Worm (Caenorhabditis elegans) whole organism, L2 larva: ENCODE data around the gene dmd-3.

Experiments used
- C34F6.9 ChIP-seq: fragments of 150-350 bp; optimal IDR thresholded peaks from 2 replicates; lab custom pipeline; 2014; ENCODE audit warnings: missing biosample characterization, missing genetic modification characterization
- Y55F3AM.14 ChIP-seq: fragments of 200-800 bp; sonication (Bioruptor generic); optimal IDR thresholded peaks from 2 replicates; lab custom pipeline; 2018; ENCODE audit warnings: mild to moderate bottlenecking, missing genetic modification characterization, missing compliant biosample characterization
- alr-1 ChIP-seq: fragments of 150-350 bp; optimal IDR thresholded peaks from 2 replicates; lab custom pipeline; 2014; ENCODE audit warnings: missing biosample characterization, missing genetic modification characterization
- aly-2 ChIP-seq: fragments of 150-350 bp; optimal IDR thresholded peaks from 2 replicates; lab custom pipeline; 2014; ENCODE audit warnings: missing biosample characterization, missing genetic modification characterization
- ama-1 ChIP-seq: fragments of 150-350 bp; optimal IDR thresholded peaks from 2 replicates; lab custom pipeline; 2018; ENCODE audit warnings: inconsistent platforms
- ceh-82 ChIP-seq: fragments of 150-350 bp; optimal IDR thresholded peaks from 2 replicates; lab custom pipeline; 2014; ENCODE audit warnings: missing biosample characterization, missing genetic modification characterization
- dmd-4 ChIP-seq: sonication (generic microtip); optimal IDR thresholded peaks from 2 replicates; lab custom pipeline; 2017; ENCODE audit warnings: missing biosample characterization, missing genetic modification characterization
- egl-27 ChIP-seq: sonication (generic microtip); optimal IDR thresholded peaks from 3 replicates; lab custom pipeline; 2017; ENCODE audit warnings: missing biosample characterization, missing genetic modification reagents, missing genetic modification characterization
- elt-1 ChIP-seq: fragments of 150-350 bp; optimal IDR thresholded peaks from 2 replicates; lab custom pipeline; 2014; ENCODE audit warnings: missing biosample characterization, missing genetic modification characterization
- elt-3 ChIP-seq: sonication (generic microtip); optimal IDR thresholded peaks from 2 replicates; lab custom pipeline; 2017; ENCODE audit warnings: missing biosample characterization, missing genetic modification characterization
- fos-1 ChIP-seq: fragments of 150-350 bp; optimal IDR thresholded peaks from 2 replicates; lab custom pipeline; 2014; ENCODE audit warnings: missing biosample characterization, missing genetic modification characterization
- lin-11 ChIP-seq: fragments of 150-350 bp; sonication (generic microtip); optimal IDR thresholded peaks from 2 replicates; lab custom pipeline; 2014; ENCODE audit warnings: missing biosample characterization, missing genetic modification characterization, inconsistent platforms, mixed read lengths
- lin-13 ChIP-seq: fragments of 150-350 bp; optimal IDR thresholded peaks from 2 replicates; lab custom pipeline; 2014; ENCODE audit warnings: missing biosample characterization, missing genetic modification reagents, missing genetic modification characterization
- lsy-2 ChIP-seq, 2 experiments: fragments of 150-350 bp in 1 of 2; sonication (generic microtip) in 1 of 2; optimal IDR thresholded peaks; 2 replicates each; lab custom pipeline; 2014 to 2017; ENCODE audit warnings: missing biosample characterization in 2 of 2, missing genetic modification characterization in 2 of 2
- mab-5 ChIP-seq: fragments of 150-350 bp; optimal IDR thresholded peaks from 2 replicates; lab custom pipeline; 2014; ENCODE audit warnings: missing biosample characterization, missing genetic modification characterization
- nhr-12 ChIP-seq: fragments of 150-350 bp; optimal IDR thresholded peaks from 2 replicates; lab custom pipeline; 2014; ENCODE audit warnings: missing biosample characterization, missing genetic modification characterization
- nhr-129 ChIP-seq: fragments of 150-350 bp; optimal IDR thresholded peaks from 2 replicates; lab custom pipeline; 2014; ENCODE audit warnings: missing biosample characterization, missing genetic modification characterization
- nhr-21 ChIP-seq: fragments of 150-350 bp; optimal IDR thresholded peaks from 2 replicates; lab custom pipeline; 2014; ENCODE audit warnings: missing biosample characterization, missing genetic modification characterization
- nhr-237 ChIP-seq: fragments of 150-350 bp; optimal IDR thresholded peaks from 2 replicates; lab custom pipeline; 2014; ENCODE audit warnings: missing biosample characterization, missing genetic modification characterization
- nhr-25 ChIP-seq: fragments of 150-350 bp; sonication (generic microtip); optimal IDR thresholded peaks from 3 replicates; lab custom pipeline; 2014; ENCODE audit warnings: missing biosample characterization, missing genetic modification characterization
- nhr-77 ChIP-seq: fragments of 150-350 bp; optimal IDR thresholded peaks from 2 replicates; lab custom pipeline; 2014; ENCODE audit warnings: missing biosample characterization, missing genetic modification characterization
- sem-4 ChIP-seq: fragments of 150-350 bp; optimal IDR thresholded peaks from 2 replicates; lab custom pipeline; 2014; ENCODE audit warnings: missing biosample characterization, missing genetic modification reagents, missing genetic modification characterization
- skn-1 ChIP-seq: sonication (generic microtip); optimal IDR thresholded peaks from 2 replicates; lab custom pipeline; 2017; ENCODE audit warnings: missing biosample characterization, missing genetic modification characterization
- sma-9 ChIP-seq, 2 experiments: fragments of 150-350 bp in 1 of 2; sonication (generic microtip) in 1 of 2; optimal IDR thresholded peaks; 2 replicates each; lab custom pipeline; 2014 to 2016; ENCODE audit warnings: missing genetic modification characterization in 2 of 2, mild to moderate bottlenecking in 1 of 2, missing biosample characterization in 1 of 2, missing compliant biosample characterization in 1 of 2, missing genetic modification reagents in 1 of 2, moderate library complexity in 1 of 2
- snpc-4 ChIP-seq: fragments of 150-350 bp; optimal IDR thresholded peaks from 2 replicates; lab custom pipeline; 2014; ENCODE audit warnings: missing biosample characterization, missing genetic modification characterization
- unc-39 ChIP-seq: fragments of 150-350 bp; optimal IDR thresholded peaks from 2 replicates; lab custom pipeline; 2014; ENCODE audit warnings: missing biosample characterization, missing genetic modification characterization
- zag-1 ChIP-seq: fragments of 150-350 bp; optimal IDR thresholded peaks from 2 replicates; lab custom pipeline; 2014; ENCODE audit warnings: missing biosample characterization, missing genetic modification characterization
- ztf-1 ChIP-seq: fragments of 200-800 bp; sonication (Bioruptor generic); conservative IDR thresholded peaks from 2 replicates; pipeline ENCODE4 v1.3.6; 2022; ENCODE audit warnings: missing genetic modification characterization, missing compliant biosample characterization
- ztf-11 ChIP-seq: sonication (generic microtip); optimal IDR thresholded peaks from 2 replicates; lab custom pipeline; 2017; ENCODE audit warnings: missing biosample characterization, missing genetic modification characterization

The dmd-3 gene

ce11 chrV:19620098-19620497, 35.0 kb downstream of the dmd-3 start:
- TF ChIP-seq mab-5 (tag; lab: Kevin White, UChicago), result peak; percentile 4
- TF ChIP-seq lsy-2 (tag; optimal IDR thresholded peaks at IDR 0.05; lab: Kevin White, UChicago), result peak in 1 of 2 experiments; percentile 31
- peak; percentile 57 for TF ChIP-seq nhr-129 (tag; lab: Kevin White, UChicago)
- TF ChIP-seq elt-3 (tag; lab: Kevin White, UChicago), result no peak

- TF ChIP-seq nhr-25 (tag; lab: Kevin White, UChicago) (peak; percentile 14), skn-1 (tag; lab: Kevin White, UChicago) (no peak)
These were observed 41.9 kb downstream of the dmd-3 start, which contains the start of gene nlp-26 for ce11 chrV:19613161-19613560. nlp-26 (plus strand) TSS chrV:19613461.

- TF ChIP-seq lin-13 (peak; percentile 4), ztf-1 (GFP tag; lab: Robert Waterston, UW) (no peak), snpc-4 (no peak), lsy-2 (tag; optimal IDR thresholded peaks at IDR 0.05; lab: Kevin White, UChicago) (no peak), ama-1 (lab: Kevin White, UChicago) (peak; percentile 21), nhr-21 (tag; lab: Kevin White, UChicago) (peak; percentile 11), Y55F3AM.14 (GFP tag; lab: Kevin White, UChicago) (peak; percentile 32), sem-4 (tag; lab: Kevin White, UChicago) (no peak), nhr-25 (tag; lab: Kevin White, UChicago) (no peak), egl-27 (tag; lab: Kevin White, UChicago) (no peak), zag-1 (tag; lab: Kevin White, UChicago) (no peak)
- TF ChIP-seq, all 48 proteins: peak for 4
These were observed 43.2 kb downstream of the dmd-3 start for ce11 chrV:19611675-19612345.

ce11 chrV:19610118-19610707, 44.8 kb downstream of the dmd-3 start:
- TF ChIP-seq skn-1 (tag; lab: Kevin White, UChicago), result no peak
- TF ChIP-seq aly-2, result no peak
- TF ChIP-seq lin-13, result no peak
- TF ChIP-seq Y55F3AM.14 (GFP tag; lab: Kevin White, UChicago), result peak; percentile 27
- TF ChIP-seq, all 48 proteins: peak for 1

- TF ChIP-seq fos-1 (tag; lab: Kevin White, UChicago) (no peak), nhr-77 (no peak), snpc-4 (no peak), nhr-25 (tag; lab: Kevin White, UChicago) (no peak), nhr-237 (no peak), dmd-4 (no peak), C34F6.9 (tag; lab: Kevin White, UChicago) (no peak), unc-39 (tag; lab: Kevin White, UChicago) (no peak), ceh-82 (tag; lab: Kevin White, UChicago) (no peak), ztf-11 (tag; lab: Kevin White, UChicago) (no peak), lin-11 (tag; lab: Kevin White, UChicago) (no peak), egl-27 (tag; lab: Kevin White, UChicago) (no peak), sem-4 (tag; lab: Kevin White, UChicago) (no peak), mab-5 (tag; lab: Kevin White, UChicago) (no peak)
These were observed 45.9 kb downstream of the dmd-3 start, which contains the start of gene grsp-1 for ce11 chrV:19609194-19609593. grsp-1 (plus strand) TSS chrV:19609494.

- TF ChIP-seq sma-9 (GFP tag; optimal IDR thresholded peaks at IDR 0.05; lab: Kevin White, UChicago) (peak; percentile 7), sma-9 (tag; optimal IDR thresholded peaks at IDR 0.05; lab: Kevin White, UChicago) (no peak), nhr-25 (tag; lab: Kevin White, UChicago) (peak; percentile 16), ama-1 (lab: Kevin White, UChicago) (no peak)
These were observed 46.4 kb downstream of the dmd-3 start for ce11 chrV:19608665-19609064.

ce11 chrV:19605880-19606279, 49.2 kb downstream of the dmd-3 start, which contains the start of gene nlp-25:
nlp-25 (plus strand) TSS chrV:19606180.
- TF ChIP-seq nhr-21 (tag; lab: Kevin White, UChicago), result no peak
- TF ChIP-seq sma-9 (GFP tag; optimal IDR thresholded peaks at IDR 0.05; lab: Kevin White, UChicago), result no peak
- TF ChIP-seq sma-9 (tag; optimal IDR thresholded peaks at IDR 0.05; lab: Kevin White, UChicago), result no peak
- no peak for TF ChIP-seq elt-3 (tag; lab: Kevin White, UChicago)
- TF ChIP-seq nhr-77, result no peak
- no peak for TF ChIP-seq elt-1
- no peak for TF ChIP-seq nhr-12 (tag; lab: Kevin White, UChicago)
- no peak for TF ChIP-seq alr-1 (tag; lab: Kevin White, UChicago)
- TF ChIP-seq ztf-1 (GFP tag; lab: Robert Waterston, UW), result no peak
- TF ChIP-seq C34F6.9 (tag; lab: Kevin White, UChicago), result no peak
